Fruit fly (Drosophila melanogaster): Measurements from ENCODE around the gene rdx.

Gene rdx

dm6 chr3R:14061049-14061987, 29.5 kb upstream of the rdx start (continued):
- TF ChIP-seq ap (GFP tag; IDR thresholded peaks at IDR 0.05) (no peak), CG5180 (GFP tag; optimal IDR thresholded peaks at IDR 0.05) (peak; percentile 8), HLH54F (GFP tag; optimal IDR thresholded peaks at IDR 0.05) (no peak), TFAM (GFP tag; optimal IDR thresholded peaks at IDR 0.05) (no peak), her (GFP tag; optimal IDR thresholded peaks at IDR 0.05) (no peak), sna (GFP tag; IDR thresholded peaks at IDR 0.05; ENCODE audit: partially characterized antibody) (no peak), Mrtf (GFP tag; IDR thresholded peaks at IDR 0.05) (no peak), ewg (GFP tag; optimal IDR thresholded peaks at IDR 0.05) (no peak), ranshi (GFP tag; IDR thresholded peaks at IDR 0.05) (no peak), D (optimal IDR thresholded peaks at IDR 0.05) (no peak), D (GFP tag; optimal IDR thresholded peaks at IDR 0.05) (no peak), lmd (GFP tag; IDR thresholded peaks at IDR 0.05) (peak; percentile 15; the same call in 1 of the 2 replicates), CG12769 (tag; optimal IDR thresholded peaks at IDR 0.05) (peak; percentile 74), CG31365 (tag; optimal IDR thresholded peaks at IDR 0.05) (no peak), fd64A (GFP tag; optimal IDR thresholded peaks at IDR 0.05) (no peak), CG10366 (GFP tag; IDR thresholded peaks at IDR 0.05) (no peak), Doc2 (GFP tag; IDR thresholded peaks at IDR 0.05) (no peak), MTF-1 (GFP tag; optimal IDR thresholded peaks at IDR 0.05; ENCODE audit: borderline replicate concordance) (no peak), bab2 (GFP tag; optimal IDR thresholded peaks at IDR 0.05) (no peak), Blimp-1 (GFP tag; optimal IDR thresholded peaks at IDR 0.05) (peak; percentile 52), CrebB (tag; optimal IDR thresholded peaks at IDR 0.05) (no peak), CG34376 (GFP tag; optimal IDR thresholded peaks at IDR 0.05) (no peak), CG10565 (GFP tag; optimal IDR thresholded peaks at IDR 0.05) (no peak), bigmax (GFP tag; optimal IDR thresholded peaks at IDR 0.05) (no peak), CG2120 (GFP tag; optimal IDR thresholded peaks at IDR 0.05) (no peak), pb (GFP tag; optimal IDR thresholded peaks at IDR 0.05) (no peak), NFAT (GFP tag; IDR thresholded peaks at IDR 0.05) (0 out of 2 replicates have a peak, but pooled peaks have one; percentile 10), CG15479 (GFP tag; optimal IDR thresholded peaks at IDR 0.05) (no peak), h (optimal IDR thresholded peaks at IDR 0.05) (no peak), CG8290 (GFP tag; optimal IDR thresholded peaks at IDR 0.05) (no peak), CG8290 (tag; optimal IDR thresholded peaks at IDR 0.05) (peak in 1 of 2 experiments; percentile 27), Adf1 (GFP tag; IDR thresholded peaks at IDR 0.05) (peak; percentile 31; the same call in 1 of the 2 replicates), CG8359 (GFP tag; optimal IDR thresholded peaks at IDR 0.05; ENCODE audit: borderline replicate concordance) (no peak), CG6854 (GFP tag; optimal IDR thresholded peaks at IDR 0.05) (no peak), pnt (GFP tag; optimal IDR thresholded peaks at IDR 0.05) (no peak), Sox102F (GFP tag; optimal IDR thresholded peaks at IDR 0.05) (no peak), mirr (GFP tag; optimal IDR thresholded peaks at IDR 0.05) (peak; percentile 20), sens (GFP tag) (no peak), so (GFP tag; IDR thresholded peaks at IDR 0.05) (no peak), bbx (GFP tag; IDR thresholded peaks at IDR 0.05; ENCODE audit: partially characterized antibody) (no peak), HLH4C (GFP tag; IDR thresholded peaks at IDR 0.05; ENCODE audit: partially characterized antibody) (no peak), prd (optimal IDR thresholded peaks at IDR 0.05) (no peak), prd (GFP tag; IDR thresholded peaks at IDR 0.05) (no peak), dmrt99B (tag; optimal IDR thresholded peaks at IDR 0.05) (no peak), CG9817 (tag; optimal IDR thresholded peaks at IDR 0.05) (no peak), fd102C (GFP tag; optimal IDR thresholded peaks at IDR 0.05) (no peak), Side (GFP tag; optimal IDR thresholded peaks at IDR 0.05) (no peak), CG3163 (GFP tag; optimal IDR thresholded peaks at IDR 0.05) (no peak), dati (GFP tag; IDR thresholded peaks at IDR 0.05) (0 out of 2 replicates have a peak, but pooled peaks have one; percentile 2), crol (GFP tag; IDR thresholded peaks at IDR 0.05) (peak; percentile 64)

Data from whole organism, embryonic.